Fruit fly (Drosophila melanogaster) whole organism: ENCODE measurements around the gene CG16974.

Experiments
- CG8478 ChIP-seq: fragments of >200 bp; optimal IDR thresholded peaks from 2 replicates; lab custom pipeline; 2018; ENCODE audit warnings: inconsistent platforms
- Dll ChIP-seq: fragments of >200 bp; optimal IDR thresholded peaks from 2 replicates; lab custom pipeline; 2017
- EcR ChIP-seq, 2 experiments: fragments of >200 bp; optimal IDR thresholded peaks; 2 replicates each; lab custom pipeline; 2017; ENCODE audit warnings: missing biosample characterization in 2 of 2, missing genetic modification characterization in 2 of 2, missing genetic modification reagents in 2 of 2
- pan ChIP-seq: fragments of >200 bp; optimal IDR thresholded peaks from 2 replicates; lab custom pipeline; 2017
- psq ChIP-seq: fragments of >200 bp; optimal IDR thresholded peaks from 2 replicates; lab custom pipeline; 2017
- usp ChIP-seq: fragments of >200 bp; optimal IDR thresholded peaks from 2 replicates; lab custom pipeline; 2017; ENCODE audit warnings: missing biosample characterization, missing genetic modification characterization, mixed read lengths

Gene CG16974

dm6 chr2L:13154313-13154712, 37.5 kb downstream of the CG16974 start:
- TF ChIP-seq CG8478 (lab: Kevin White, UChicago), result no peak
- no peak for TF ChIP-seq pan (lab: Kevin White, UChicago)
- no peak for TF ChIP-seq EcR (GFP tag; optimal IDR thresholded peaks at IDR 0.05; lab: Kevin White, UChicago)
- TF ChIP-seq psq (lab: Kevin White, UChicago), result no peak
- TF ChIP-seq Dll (lab: Kevin White, UChicago), result no peak
- no peak for TF ChIP-seq usp

DNA sequence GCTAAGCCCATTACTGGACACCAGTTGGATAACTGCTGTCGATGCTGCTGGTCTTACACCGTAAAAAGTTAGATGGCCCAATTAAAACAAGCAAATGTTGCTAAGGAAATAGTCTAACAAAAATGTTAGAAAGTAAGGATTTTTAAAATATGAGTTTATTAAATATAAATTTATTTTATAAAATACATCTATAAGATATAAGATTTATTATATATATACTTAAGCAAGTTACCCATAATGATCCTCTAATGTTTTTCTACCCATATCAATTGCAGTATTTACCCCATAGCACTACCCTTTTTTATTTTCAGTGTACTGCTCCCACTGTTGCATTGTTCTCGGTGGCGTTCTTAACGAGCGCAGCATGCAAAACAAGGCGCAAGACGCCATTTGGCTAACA, 45.5 kb downstream of the CG16974 start:
- TF ChIP-seq EcR (GFP tag; optimal IDR thresholded peaks at IDR 0.05; lab: Kevin White, UChicago), result no peak
- no peak for TF ChIP-seq pan (lab: Kevin White, UChicago)
- TF ChIP-seq usp, result no peak
- TF ChIP-seq Dll (lab: Kevin White, UChicago), result no peak
- no peak for TF ChIP-seq CG8478 (lab: Kevin White, UChicago)
- no peak for TF ChIP-seq psq (lab: Kevin White, UChicago)

DNA sequence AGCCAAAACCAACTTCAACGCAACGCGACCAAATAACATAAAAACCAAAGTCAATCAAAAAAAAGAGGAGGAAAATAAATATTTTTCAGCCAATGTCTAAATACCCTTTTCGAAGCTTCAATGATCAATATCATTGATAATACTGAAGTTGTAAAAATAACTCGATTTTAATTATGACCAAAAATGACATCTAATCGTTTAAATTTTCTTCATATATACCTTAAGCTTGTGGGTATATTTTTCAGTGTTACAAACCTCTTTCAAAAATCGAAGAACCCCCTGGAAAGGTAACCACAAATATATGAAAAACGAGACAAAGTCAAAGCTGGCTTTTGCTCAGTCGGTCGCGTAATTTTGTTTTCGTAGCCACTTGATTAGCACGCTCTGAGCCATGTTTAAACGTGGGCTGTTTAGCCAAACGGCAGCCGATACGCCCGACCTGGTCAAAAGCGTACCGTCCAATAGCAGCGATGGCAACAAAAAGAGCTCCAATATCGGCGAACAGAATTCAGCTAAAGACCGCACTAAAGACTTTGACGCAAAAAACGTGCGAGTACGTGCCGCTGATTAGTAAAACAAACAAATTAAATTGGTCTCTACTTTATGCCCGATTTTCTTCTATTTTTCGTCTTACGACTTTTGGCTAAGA, 46.6 kb downstream of the CG16974 start:
- no peak for TF ChIP-seq psq (lab: Kevin White, UChicago)
- no peak for TF ChIP-seq usp
- TF ChIP-seq CG8478 (lab: Kevin White, UChicago), result no peak
- no peak for TF ChIP-seq pan (lab: Kevin White, UChicago)
- no peak for TF ChIP-seq EcR (GFP tag; optimal IDR thresholded peaks at IDR 0.05; lab: Kevin White, UChicago)
- no peak for TF ChIP-seq Dll (lab: Kevin White, UChicago)

DNA sequence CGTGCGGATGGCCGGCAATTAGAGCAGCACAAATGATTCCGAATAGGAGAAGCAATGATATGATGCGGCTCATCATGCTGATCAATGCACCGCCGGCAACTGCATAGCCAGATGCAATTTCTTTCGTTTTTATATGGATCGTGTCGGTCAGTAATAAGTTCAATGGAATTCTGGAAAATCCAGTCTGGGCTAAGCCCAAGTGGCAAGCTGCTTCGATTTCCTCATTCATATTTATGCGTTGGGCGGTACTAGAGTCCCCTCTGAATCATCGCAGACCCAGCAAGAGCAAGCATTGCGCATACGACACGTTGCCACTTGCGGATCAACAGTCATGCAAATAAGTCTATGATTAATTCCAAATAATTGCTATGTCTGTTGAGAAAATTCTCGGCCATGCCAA, 48.3 kb downstream of the CG16974 start, which contains the start of gene CG16978:
Gene CG16978 (minus strand): TSS at position 101 of the 400 bp plus-strand sequence.
- TF ChIP-seq psq (lab: Kevin White, UChicago) (no peak), pan (lab: Kevin White, UChicago) (no peak), Dll (lab: Kevin White, UChicago) (no peak), usp (no peak), CG8478 (lab: Kevin White, UChicago) (no peak), EcR (GFP tag; optimal IDR thresholded peaks at IDR 0.05; lab: Kevin White, UChicago) (no peak)

DNA sequence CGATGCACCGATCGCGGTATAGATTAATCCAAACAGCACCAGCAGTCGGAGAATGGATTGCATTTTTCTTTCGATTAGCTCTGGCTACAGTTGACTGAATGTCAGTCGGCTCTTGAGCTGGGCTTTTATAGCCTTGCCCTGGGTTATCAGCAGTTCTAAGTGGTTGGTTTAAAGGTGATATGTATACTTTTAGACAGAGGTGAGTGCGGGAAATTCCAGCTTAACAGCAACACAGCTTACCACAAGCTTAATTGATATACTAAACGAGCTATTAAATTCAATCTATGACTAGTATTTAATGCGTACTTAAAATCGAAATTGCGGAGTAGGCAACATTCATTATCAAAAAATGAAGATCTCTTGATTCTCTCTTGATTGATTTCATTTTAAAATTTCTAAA, 49.0 kb downstream of the CG16974 start, which contains the start of gene CG9928:
Gene CG9928 (minus strand): TSS at position 101 of the 400 bp plus-strand sequence.
- TF ChIP-seq CG8478 (lab: Kevin White, UChicago), result no peak
- no peak for TF ChIP-seq psq (lab: Kevin White, UChicago)
- TF ChIP-seq Dll (lab: Kevin White, UChicago), result no peak
- no peak for TF ChIP-seq EcR (GFP tag; optimal IDR thresholded peaks at IDR 0.05; lab: Kevin White, UChicago)
- no peak for TF ChIP-seq usp
- no peak for TF ChIP-seq pan (lab: Kevin White, UChicago)

DNA sequence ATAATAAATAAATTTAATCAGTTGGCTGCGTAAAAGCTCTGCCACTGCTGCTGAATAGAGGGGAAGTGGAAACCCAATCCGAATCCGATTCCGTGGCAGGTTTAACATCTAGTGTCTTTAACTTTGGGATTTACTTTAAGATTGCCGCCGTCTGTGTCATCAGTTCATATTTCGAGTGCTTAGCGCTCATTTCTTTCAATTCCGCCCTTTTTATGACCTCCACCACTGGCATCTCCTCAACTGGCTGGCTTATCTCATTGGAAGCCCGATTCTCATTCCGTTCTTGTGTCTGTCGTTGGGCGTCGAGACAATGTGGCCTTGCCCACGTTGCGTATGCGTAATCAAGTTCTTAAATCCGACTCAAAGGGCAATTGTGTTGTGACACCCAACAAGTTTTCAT, 50.9 kb downstream of the CG16974 start:
- TF ChIP-seq psq (lab: Kevin White, UChicago) (no peak), CG8478 (lab: Kevin White, UChicago) (no peak), EcR (GFP tag; optimal IDR thresholded peaks at IDR 0.05; lab: Kevin White, UChicago) (no peak), usp (no peak), pan (lab: Kevin White, UChicago) (no peak), Dll (lab: Kevin White, UChicago) (no peak)

dm6 chr2L:13135929-13136328, 55.9 kb downstream of the CG16974 start:
- no peak for TF ChIP-seq EcR (GFP tag; optimal IDR thresholded peaks at IDR 0.05; lab: Kevin White, UChicago)
